Worm (Caenorhabditis elegans) whole organism, mixed stage, embryonic: ENCODE measurements around the gene T28C12.6.

Source experiments
- ces-1 ChIP-seq: fragments of 150-350 bp; optimal IDR thresholded peaks from 2 replicates; lab custom pipeline; 2014; ENCODE audit warnings: missing biosample characterization, missing genetic modification reagents, missing genetic modification characterization
- flh-1 ChIP-seq: fragments of 200-800 bp; sonication (Bioruptor generic); optimal IDR thresholded peaks from 2 replicates; lab custom pipeline; 2018; ENCODE audit warnings: mild to moderate bottlenecking, missing genetic modification characterization, moderate library complexity, missing compliant biosample characterization
- hlh-1 ChIP-seq: fragments of 150-350 bp; optimal IDR thresholded peaks from 2 replicates; lab custom pipeline; 2014; ENCODE audit warnings: missing biosample characterization, missing genetic modification reagents, missing genetic modification characterization
- lsy-2 ChIP-seq: fragments of 150-350 bp; optimal IDR thresholded peaks from 2 replicates; lab custom pipeline; 2014; ENCODE audit warnings: missing biosample characterization, missing genetic modification characterization
- nhr-237 ChIP-seq: fragments of 150-350 bp; optimal IDR thresholded peaks from 2 replicates; lab custom pipeline; 2014; ENCODE audit warnings: missing biosample characterization, missing genetic modification characterization
- nhr-28 ChIP-seq: fragments of 150-350 bp; optimal IDR thresholded peaks from 2 replicates; lab custom pipeline; 2014; ENCODE audit warnings: missing biosample characterization, missing genetic modification characterization
- pha-4 ChIP-seq: fragments of 150-350 bp; optimal IDR thresholded peaks from 2 replicates; lab custom pipeline; 2018; ENCODE audit warnings: missing biosample characterization, missing genetic modification reagents, missing genetic modification characterization
- snpc-4 ChIP-seq: fragments of 150-350 bp; optimal IDR thresholded peaks from 2 replicates; lab custom pipeline; 2014; ENCODE audit warnings: missing biosample characterization, missing genetic modification characterization
- unc-120 ChIP-seq: sonication (generic microtip); optimal IDR thresholded peaks from 2 replicates; lab custom pipeline; 2017; ENCODE audit warnings: missing genetic modification characterization, missing compliant biosample characterization; ENCODE audit not compliant: poor library complexity, severe bottlenecking
- unc-39 ChIP-seq: fragments of 150-350 bp; optimal IDR thresholded peaks from 2 replicates; lab custom pipeline; 2014; ENCODE audit warnings: missing biosample characterization, missing genetic modification characterization
- unc-62 ChIP-seq: fragments of 150-350 bp; optimal IDR thresholded peaks from 2 replicates; lab custom pipeline; 2014; ENCODE audit warnings: missing biosample characterization, missing genetic modification reagents, missing genetic modification characterization
- zip-8 ChIP-seq: fragments of 150-350 bp; optimal IDR thresholded peaks from 2 replicates; lab custom pipeline; 2014; ENCODE audit warnings: missing biosample characterization, missing genetic modification characterization

DNA sequence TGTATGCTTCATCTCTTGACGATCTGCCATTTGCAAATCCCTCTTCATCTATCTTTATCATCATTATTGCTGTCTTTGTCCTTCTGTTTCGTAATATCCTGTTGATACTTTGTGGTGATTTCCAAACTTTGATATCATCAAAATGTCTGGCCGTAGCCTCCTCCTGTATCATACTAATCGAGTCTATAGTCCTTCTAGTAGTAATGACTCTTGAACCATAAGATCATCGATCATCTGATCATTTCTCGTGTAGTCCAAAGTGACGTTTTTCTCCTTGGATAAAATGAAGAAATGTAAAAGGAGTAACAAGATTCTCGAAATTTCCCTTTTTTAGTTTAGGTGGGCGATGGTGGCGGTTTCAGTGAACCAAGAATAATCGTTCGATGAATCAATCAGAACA, 16.6 kb downstream of the T28C12.6 start:
- TF ChIP-seq snpc-4 (tag; lab: Kevin White, UChicago) (no peak), hlh-1 (tag; lab: Kevin White, UChicago) (no peak), lsy-2 (no peak), nhr-237 (tag; lab: Kevin White, UChicago) (no peak), unc-39 (tag; lab: Kevin White, UChicago) (no peak), unc-120 (no peak), pha-4 (no peak), flh-1 (GFP tag; lab: Kevin White, UChicago) (no peak), unc-62 (GFP tag; lab: Kevin White, UChicago) (no peak), ces-1 (no peak), nhr-28 (no peak), zip-8 (tag; lab: Kevin White, UChicago) (no peak)
